Worm (Caenorhabditis elegans): ENCODE measurements around the gene R09E10.6.

R09E10.6 gene

ce11 chrIV:10259557-10259956, 34.4 kb downstream of the R09E10.6 start, which contains the start of gene F01G10.9:
TSS of gene F01G10.9 (minus strand) at chrIV:10259657.
- no peak for TF ChIP-seq nhr-76 (tag; optimal IDR thresholded peaks at IDR 0.05)
- no peak for TF ChIP-seq ces-1 (GFP tag; optimal IDR thresholded peaks at IDR 0.05)
- no peak for TF ChIP-seq bed-3 (GFP tag; optimal IDR thresholded peaks at IDR 0.05)
- no peak for TF ChIP-seq nhr-2 (tag; optimal IDR thresholded peaks at IDR 0.05)
- no peak for TF ChIP-seq snpc-4 (tag; optimal IDR thresholded peaks at IDR 0.05)
- TF ChIP-seq lin-32 (GFP tag; optimal IDR thresholded peaks at IDR 0.05) = no peak
- no peak for TF ChIP-seq zip-8 (tag; optimal IDR thresholded peaks at IDR 0.05)
- TF ChIP-seq blmp-1 (tag; optimal IDR thresholded peaks at IDR 0.05) = no peak
- TF ChIP-seq cnd-1 (tag; optimal IDR thresholded peaks at IDR 0.05) = no peak
- TF ChIP-seq mls-2 (tag; optimal IDR thresholded peaks at IDR 0.05) = no peak
- no peak for TF ChIP-seq lsy-2 (tag; optimal IDR thresholded peaks at IDR 0.05)
- no peak for TF ChIP-seq hlh-1 (tag; optimal IDR thresholded peaks at IDR 0.05)

DNA sequence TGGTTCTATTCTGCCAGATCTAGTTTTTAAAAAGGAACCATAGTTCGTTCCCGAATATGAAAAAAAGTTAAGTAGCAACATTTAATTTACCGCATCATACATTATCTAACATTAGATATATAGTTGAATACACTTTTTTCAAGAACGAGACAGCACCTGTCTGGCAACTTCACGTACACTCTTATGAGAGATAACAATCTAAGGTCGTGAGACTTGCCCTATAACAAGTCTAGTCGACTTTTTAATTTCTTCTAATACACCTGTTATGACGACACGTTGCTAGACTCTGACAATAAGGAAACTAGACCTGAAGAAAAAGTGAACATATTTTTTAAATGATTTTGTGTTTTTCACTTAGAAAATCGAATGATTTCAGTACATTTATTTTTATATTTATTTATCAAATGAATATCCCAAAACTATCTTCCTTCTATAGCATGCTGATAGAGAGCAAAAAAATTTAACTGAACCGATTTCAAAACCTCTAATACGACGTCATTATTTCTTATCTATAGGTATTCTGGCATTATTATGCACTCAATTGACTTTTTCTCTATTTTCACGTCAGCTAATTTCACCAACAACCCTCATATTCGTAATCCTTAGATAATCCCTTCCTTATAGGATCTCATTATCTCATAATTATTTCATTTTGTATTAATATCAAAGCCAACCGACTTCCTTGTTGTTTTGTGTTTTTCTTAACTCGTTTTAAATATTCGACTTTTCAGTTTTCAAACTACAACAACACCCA, 40.9 kb downstream of the R09E10.6 start:
- TF ChIP-seq ceh-43 (GFP tag; optimal IDR thresholded peaks at IDR 0.05) (no peak), sem-2 (GFP tag; optimal IDR thresholded peaks at IDR 0.05) (no peak), elt-1 (tag; optimal IDR thresholded peaks at IDR 0.05; ENCODE audit: borderline replicate concordance, insufficient read depth) (peak; percentile 72), nhr-28 (tag; optimal IDR thresholded peaks at IDR 0.05) (no peak), blmp-1 (tag; optimal IDR thresholded peaks at IDR 0.05) (no peak), mls-2 (tag; optimal IDR thresholded peaks at IDR 0.05) (no peak), mab-5 (tag; optimal IDR thresholded peaks at IDR 0.05) (no peak), drap-1 (GFP tag; optimal IDR thresholded peaks at IDR 0.05) (no peak)

- TF ChIP-seq nhr-12 (tag; optimal IDR thresholded peaks at IDR 0.05) (no peak), snpc-4 (tag; optimal IDR thresholded peaks at IDR 0.05) (no peak), nhr-2 (tag; optimal IDR thresholded peaks at IDR 0.05) (no peak), drap-1 (GFP tag; optimal IDR thresholded peaks at IDR 0.05) (no peak), lsy-2 (tag; optimal IDR thresholded peaks at IDR 0.05) (peak; percentile 16), ceh-43 (GFP tag; optimal IDR thresholded peaks at IDR 0.05) (no peak), mab-5 (tag; optimal IDR thresholded peaks at IDR 0.05) (no peak), bed-3 (GFP tag; optimal IDR thresholded peaks at IDR 0.05) (no peak), cnd-1 (tag; optimal IDR thresholded peaks at IDR 0.05) (no peak), elt-1 (tag; optimal IDR thresholded peaks at IDR 0.05; ENCODE audit: borderline replicate concordance, insufficient read depth) (no peak), nhr-28 (tag; optimal IDR thresholded peaks at IDR 0.05) (no peak), flh-1 (GFP tag; optimal IDR thresholded peaks at IDR 0.05) (no peak), zip-8 (tag; optimal IDR thresholded peaks at IDR 0.05) (no peak), ces-1 (GFP tag; optimal IDR thresholded peaks at IDR 0.05) (peak; percentile 51), lin-13 (tag; optimal IDR thresholded peaks at IDR 0.05) (no peak), unc-62 (GFP tag; optimal IDR thresholded peaks at IDR 0.05) (peak; percentile 81), unc-120 (tag; optimal IDR thresholded peaks at IDR 0.05; ENCODE audit: poor library complexity, severe bottlenecking) (peak; percentile 84), ztf-11 (tag; optimal IDR thresholded peaks at IDR 0.05) (no peak), mep-1 (tag; optimal IDR thresholded peaks at IDR 0.05) (no peak), M03D4.4 (tag; optimal IDR thresholded peaks at IDR 0.05) (no peak), nhr-76 (tag; optimal IDR thresholded peaks at IDR 0.05) (no peak), unc-39 (tag; optimal IDR thresholded peaks at IDR 0.05) (no peak), hlh-1 (tag; optimal IDR thresholded peaks at IDR 0.05) (no peak), tbx-8 (GFP tag; optimal IDR thresholded peaks at IDR 0.05) (no peak), lin-32 (GFP tag; optimal IDR thresholded peaks at IDR 0.05) (no peak), sem-2 (GFP tag; optimal IDR thresholded peaks at IDR 0.05) (no peak), blmp-1 (tag; optimal IDR thresholded peaks at IDR 0.05) (peak; percentile 45), elt-3 (tag; optimal IDR thresholded peaks at IDR 0.05) (no peak), ceh-83 (GFP tag; optimal IDR thresholded peaks at IDR 0.05) (peak; percentile 12), ceh-39 (tag; optimal IDR thresholded peaks at IDR 0.05) (no peak), nhr-237 (tag; optimal IDR thresholded peaks at IDR 0.05) (no peak), sptf-1 (tag; optimal IDR thresholded peaks at IDR 0.05) (peak; percentile 38), pha-4 (tag; optimal IDR thresholded peaks at IDR 0.05) (no peak), mls-2 (tag; optimal IDR thresholded peaks at IDR 0.05) (peak; percentile 14), ham-2 (GFP tag; optimal IDR thresholded peaks at IDR 0.05) (no peak)
Observed at ce11 chrIV:10252350-10252792, 41.6 kb downstream of the R09E10.6 start.

Data from whole organism, mixed stage, embryonic.